Worm (Caenorhabditis elegans) whole organism, young adult: ENCODE measurements around the gene F21D9.3.

Experiments
- ceh-79 ChIP-seq: sonication (generic microtip); optimal IDR thresholded peaks from 2 replicates; lab custom pipeline; 2017; ENCODE audit warnings: mild to moderate bottlenecking, missing genetic modification characterization, missing compliant biosample characterization
- snpc-4 ChIP-seq, 5 experiments: fragments of 150-350 bp in 1 of 5; sonication (generic microtip) in 4 of 5; optimal IDR thresholded peaks; 2 replicates each; lab custom pipeline; 2014 to 2018; ENCODE audit warnings: missing genetic modification characterization in 5 of 5, missing biosample characterization in 3 of 5, antibody characterized with exemption in 2 of 5, mild to moderate bottlenecking in 2 of 5, missing compliant biosample characterization in 2 of 5, missing genotype in 2 of 5, moderate library complexity in 2 of 5, missing genetic modification reagents in 1 of 5

DNA sequence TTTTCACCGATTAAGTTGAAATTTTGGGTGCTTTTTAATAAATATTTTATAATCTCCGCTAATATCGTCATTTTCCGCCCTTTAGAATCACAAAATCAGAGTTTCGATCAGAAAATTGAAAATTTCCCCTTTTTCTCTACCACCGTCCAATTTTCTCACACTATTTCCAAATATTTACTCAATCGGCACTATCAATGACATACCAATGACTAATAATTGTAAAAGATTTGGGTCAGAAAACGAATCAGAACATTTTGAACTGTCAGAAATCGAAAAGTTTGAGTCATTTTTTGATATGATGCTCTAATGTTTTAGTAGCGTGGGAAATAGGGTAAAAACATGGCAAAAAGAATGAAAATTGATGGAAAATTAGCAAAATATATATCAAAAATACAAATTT lies 40.4 kb downstream of the F21D9.3 start, which contains the start of gene srr-2:
- TF ChIP-seq ceh-79 (tag; lab: Kevin White, UChicago) (no peak), snpc-4 (GFP tag; optimal IDR thresholded peaks at IDR 0.05; lab: Kevin White, UChicago) (no peak), snpc-4 (tag; optimal IDR thresholded peaks at IDR 0.05; lab: Kevin White, UChicago) (no peak)
